Worm (Caenorhabditis elegans): Measurements from ENCODE around the gene M142.5.

ce11 chrIII:10920044-10920443 is 11.0 kb upstream of the M142.5 start, which contains the start of gene vab-7:
- TF ChIP-seq nhr-23 (tag; optimal IDR thresholded peaks at IDR 0.05) = no peak
- no peak for TF ChIP-seq ztf-11 (tag; optimal IDR thresholded peaks at IDR 0.05)
- TF ChIP-seq R02D3.7 (tag; optimal IDR thresholded peaks at IDR 0.05) = no peak
- no peak for TF ChIP-seq zag-1 (tag; optimal IDR thresholded peaks at IDR 0.05)
- TF ChIP-seq ztf-4 (tag; optimal IDR thresholded peaks at IDR 0.05) = no peak
- TF ChIP-seq unc-62 (GFP tag; optimal IDR thresholded peaks at IDR 0.05) = no peak
- no peak for TF ChIP-seq egl-27 (tag; optimal IDR thresholded peaks at IDR 0.05)
- no peak for TF ChIP-seq nhr-28 (tag; optimal IDR thresholded peaks at IDR 0.05)
- no peak for TF ChIP-seq ceh-9 (tag; optimal IDR thresholded peaks at IDR 0.05)

Data from whole organism, L3 larva.